Fruit fly (Drosophila melanogaster): Measurements from ENCODE around the gene CG5004.

The CG5004 gene

dm6 chrX:17125017-17125821 is 17.8 kb downstream of the CG5004 start (continued):
- TF ChIP-seq CG2889 (GFP tag; IDR thresholded peaks at IDR 0.05) (peak; percentile 69; the same call in 2 of the 3 replicates), Chrac-16 (GFP tag; optimal IDR thresholded peaks at IDR 0.05) (peak; percentile 20), chm (GFP tag; IDR thresholded peaks at IDR 0.05) (peak; percentile 40; the same call in 1 of the 2 replicates), CG5953 (GFP tag; IDR thresholded peaks at IDR 0.05) (peak; percentile 56), p53 (GFP tag; optimal IDR thresholded peaks at IDR 0.05) (no peak), CG10565 (GFP tag; optimal IDR thresholded peaks at IDR 0.05) (no peak), Dip3 (GFP tag; optimal IDR thresholded peaks at IDR 0.05) (peak; percentile 13), mam (GFP tag; optimal IDR thresholded peaks at IDR 0.05) (peak; percentile 51), CG14965 (GFP tag; optimal IDR thresholded peaks at IDR 0.05; ENCODE audit: borderline replicate concordance) (no peak), CG4282 (GFP tag; optimal IDR thresholded peaks at IDR 0.05) (no peak), CG17829 (tag; optimal IDR thresholded peaks at IDR 0.05) (peak; percentile 63), D (optimal IDR thresholded peaks at IDR 0.05) (no peak), D (GFP tag; optimal IDR thresholded peaks at IDR 0.05) (peak; percentile 42), esg (GFP tag; conservative IDR thresholded peaks at IDR 0.05) (peak; percentile 71), eyg (GFP tag; optimal IDR thresholded peaks at IDR 0.05) (peak; percentile 21), CG2712 (tag; optimal IDR thresholded peaks at IDR 0.05) (peak; percentile 71), Dll (GFP tag; IDR thresholded peaks at IDR 0.05; ENCODE audit: partially characterized antibody) (peak; percentile 98), Atf3 (GFP tag; optimal IDR thresholded peaks at IDR 0.05) (no peak), run (tag; optimal IDR thresholded peaks at IDR 0.05) (no peak), CG14050 (GFP tag; IDR thresholded peaks at IDR 0.05) (peak; percentile 72), E2f2 (GFP tag; IDR thresholded peaks at IDR 0.05) (no peak; the same call in none of the 2 replicates), Oli (tag; optimal IDR thresholded peaks at IDR 0.05) (peak; percentile 55), CG1647 (GFP tag; optimal IDR thresholded peaks at IDR 0.05) (no peak), CG32767 (GFP tag; IDR thresholded peaks at IDR 0.05) (peak; percentile 44; the same call in 1 of the 2 replicates), Pdp1 (GFP tag; optimal IDR thresholded peaks at IDR 0.05) (peak; percentile 30 to 38), grau (tag; optimal IDR thresholded peaks at IDR 0.05) (peak; percentile 68), tin (GFP tag; optimal IDR thresholded peaks at IDR 0.05) (peak; percentile 24), org-1 (GFP tag; optimal IDR thresholded peaks at IDR 0.05) (peak; percentile 51), YL-1 (GFP tag; optimal IDR thresholded peaks at IDR 0.05) (peak; percentile 14), gfzf (GFP tag; optimal IDR thresholded peaks at IDR 0.05) (no peak), CG4424 (GFP tag; optimal IDR thresholded peaks at IDR 0.05) (peak; percentile 60), CG14860 (GFP tag; IDR thresholded peaks at IDR 0.05; ENCODE audit: partially characterized antibody) (peak; percentile 87), crp (GFP tag; optimal IDR thresholded peaks at IDR 0.05) (no peak), CG6791 (GFP tag; IDR thresholded peaks at IDR 0.05; ENCODE audit: partially characterized antibody) (peak; percentile 88), h (optimal IDR thresholded peaks at IDR 0.05) (no peak), CG30020 (tag; optimal IDR thresholded peaks at IDR 0.05) (no peak), CG2120 (GFP tag; optimal IDR thresholded peaks at IDR 0.05) (peak; percentile 73), ewg (GFP tag; optimal IDR thresholded peaks at IDR 0.05) (peak; percentile 78), CG4707 (GFP tag; optimal IDR thresholded peaks at IDR 0.05) (peak; percentile 73), CG2678 (tag; optimal IDR thresholded peaks at IDR 0.05) (peak; percentile 89), sim (GFP tag; IDR thresholded peaks at IDR 0.05) (no peak), CG10321 (GFP tag; IDR thresholded peaks at IDR 0.05) (0 out of 2 replicates have a peak, but pooled peaks have one; percentile 30), CG3407 (GFP tag; optimal IDR thresholded peaks at IDR 0.05) (no peak), CG15696 (tag; optimal IDR thresholded peaks at IDR 0.05) (peak; percentile 55), CG9215 (GFP tag; IDR thresholded peaks at IDR 0.05) (peak; percentile 47), crol (GFP tag; IDR thresholded peaks at IDR 0.05) (0 out of 2 replicates have a peak, but pooled peaks have one; percentile 40), CG14014 (GFP tag; IDR thresholded peaks at IDR 0.05) (peak; percentile 72), nom (GFP tag; optimal IDR thresholded peaks at IDR 0.05) (peak; percentile 42), repo (GFP tag; optimal IDR thresholded peaks at IDR 0.05) (no peak)

All from whole organism, embryonic.